In the genomic region with DNA sequence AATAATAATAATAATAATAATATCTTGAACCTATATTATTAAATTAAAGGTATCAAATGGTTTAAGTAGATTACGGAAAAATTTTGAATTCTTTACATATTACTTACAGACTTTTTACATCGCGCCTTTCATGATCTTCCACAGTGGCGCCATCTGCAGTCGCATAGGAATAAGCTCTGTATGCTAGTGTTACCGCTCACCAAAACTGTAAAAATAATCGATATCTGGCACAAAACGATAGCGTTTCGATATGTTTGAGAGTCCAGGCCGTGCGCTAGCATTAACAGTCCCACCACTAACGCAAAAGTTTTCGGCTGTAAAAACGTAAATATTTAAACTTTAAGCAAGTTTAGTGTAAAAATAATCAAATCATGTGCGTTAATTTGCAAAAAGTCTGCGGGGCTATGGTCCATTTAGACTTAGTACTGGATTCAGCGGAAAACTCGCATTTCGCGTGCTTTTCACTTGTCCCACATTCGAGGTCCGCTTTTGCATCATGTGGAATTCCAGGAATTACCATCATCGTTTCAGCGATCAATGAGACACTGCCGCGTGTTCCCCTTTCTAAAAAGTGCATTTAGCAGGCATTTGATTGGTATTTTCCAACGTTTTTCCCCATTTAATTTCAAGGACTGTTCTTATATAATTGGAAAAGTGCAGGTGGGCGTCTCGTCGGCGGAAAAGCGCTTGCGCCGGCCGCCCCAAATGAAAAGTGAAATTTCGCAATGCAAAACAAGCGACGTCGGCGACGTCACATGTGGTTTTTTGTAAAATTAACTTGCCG, we compare ENCODE assay signal across 5 fruit fly cellular contexts.
TF ChIP-seq lines count a peak whose summit lies in the region.

No protein-coding gene starts in this region.

- TF ChIP-seq CTCF in S2 (optimal IDR thresholded peaks at IDR 0.05; lab: Kevin White, UChicago) = peak; percentile 93 to 94
- TF ChIP-seq CTCF in whole organism, embryonic (GFP tag; optimal IDR thresholded peaks at IDR 0.05; lab: Kevin White, UChicago) = peak; percentile 98

TF ChIP-seq in whole organism, adult, 20 proteins besides CTCF, POLR2A, EP300 and RAD21:
- no peak for TF ChIP-seq tj (GFP tag; optimal IDR thresholded peaks at IDR 0.05; lab: Kevin White, UChicago)
- TF ChIP-seq CG14711 (tag; optimal IDR thresholded peaks at IDR 0.05; lab: Kevin White, UChicago) = peak; percentile 25
- no peak for TF ChIP-seq cic (GFP tag; optimal IDR thresholded peaks at IDR 0.05; lab: Kevin White, UChicago)
- no peak for TF ChIP-seq CG33017 (tag; optimal IDR thresholded peaks at IDR 0.05; lab: Kevin White, UChicago)
- TF ChIP-seq CG1620 (GFP tag; optimal IDR thresholded peaks at IDR 0.05; lab: Kevin White, UChicago) = peak; percentile 58
- TF ChIP-seq bab1 (GFP tag; optimal IDR thresholded peaks at IDR 0.05; lab: Kevin White, UChicago) = peak; percentile 56
- peak; percentile 8 for TF ChIP-seq Crg-1 (GFP tag; optimal IDR thresholded peaks at IDR 0.05; lab: Kevin White, UChicago)
- TF ChIP-seq CG7045 (GFP tag; optimal IDR thresholded peaks at IDR 0.05; lab: Kevin White, UChicago) = no peak
- TF ChIP-seq Hr96 (GFP tag; optimal IDR thresholded peaks at IDR 0.05; lab: Kevin White, UChicago) = peak; percentile 20
- TF ChIP-seq Clk (GFP tag; optimal IDR thresholded peaks at IDR 0.05; lab: Kevin White, UChicago) = no peak
- TF ChIP-seq toe (GFP tag; optimal IDR thresholded peaks at IDR 0.05; lab: Kevin White, UChicago) = no peak
- peak; percentile 26 for TF ChIP-seq CG7101 (tag; optimal IDR thresholded peaks at IDR 0.05; lab: Kevin White, UChicago)
- no peak for TF ChIP-seq cnc (optimal IDR thresholded peaks at IDR 0.05; lab: Kevin White, UChicago)
- peak; percentile 27 for TF ChIP-seq Mnt (GFP tag; optimal IDR thresholded peaks at IDR 0.05; lab: Kevin White, UChicago)
- TF ChIP-seq ovo (GFP tag; optimal IDR thresholded peaks at IDR 0.05; lab: Kevin White, UChicago) = no peak
- no peak for TF ChIP-seq CG11617 (GFP tag; optimal IDR thresholded peaks at IDR 0.05; lab: Kevin White, UChicago)
- peak; percentile 38 for TF ChIP-seq pad (GFP tag; optimal IDR thresholded peaks at IDR 0.05; lab: Kevin White, UChicago)
- TF ChIP-seq CG12768 (GFP tag; optimal IDR thresholded peaks at IDR 0.05; lab: Kevin White, UChicago) = peak; percentile 19
- TF ChIP-seq CG5204 (GFP tag; optimal IDR thresholded peaks at IDR 0.05; lab: Kevin White, UChicago) = no peak
- TF ChIP-seq kay (GFP tag; lab: Kevin White, UChicago; ENCODE audit: borderline replicate concordance) = no peak
TF ChIP-seq in whole organism, adult: peak in this region for 9.

TF ChIP-seq in whole organism, embryonic, 481 proteins besides CTCF, POLR2A, EP300 and RAD21 (continues in another document):
- TF ChIP-seq CG1832 (GFP tag; optimal IDR thresholded peaks at IDR 0.05; lab: Kevin White, UChicago) (no peak), CG2116 (GFP tag; optimal IDR thresholded peaks at IDR 0.05; lab: Kevin White, UChicago) (peak; percentile 56), CG7556 (GFP tag; optimal IDR thresholded peaks at IDR 0.05; lab: Kevin White, UChicago) (no peak), emc (GFP tag; optimal IDR thresholded peaks at IDR 0.05; lab: Kevin White, UChicago) (no peak), gem (tag; optimal IDR thresholded peaks at IDR 0.05; lab: Kevin White, UChicago) (peak; percentile 3), Deaf1 (tag; optimal IDR thresholded peaks at IDR 0.05; lab: Kevin White, UChicago) (peak; percentile 18), dmrt99B (tag; optimal IDR thresholded peaks at IDR 0.05; lab: Kevin White, UChicago) (no peak), ems (GFP tag; optimal IDR thresholded peaks at IDR 0.05; lab: Kevin White, UChicago) (no peak), HLH4C (GFP tag; IDR thresholded peaks at IDR 0.05; lab: Robert Waterston, UW; ENCODE audit: partially characterized antibody) (peak; percentile 79), CG7372 (GFP tag; IDR thresholded peaks at IDR 0.05; lab: Robert Waterston, UW) (no peak), MESR4 (GFP tag; optimal IDR thresholded peaks at IDR 0.05; lab: Kevin White, UChicago) (peak; percentile 15), odd (GFP tag; optimal IDR thresholded peaks at IDR 0.05; lab: Kevin White, UChicago) (no peak), Awh (GFP tag; IDR thresholded peaks at IDR 0.05; lab: Robert Waterston, UW) (no peak), CG18476 (GFP tag; optimal IDR thresholded peaks at IDR 0.05; lab: Kevin White, UChicago) (no peak), sens (GFP tag; lab: Kevin White, UChicago) (peak; percentile 88), CG12236 (GFP tag; optimal IDR thresholded peaks at IDR 0.05; lab: Kevin White, UChicago) (no peak), en (GFP tag; optimal IDR thresholded peaks at IDR 0.05; lab: Kevin White, UChicago) (no peak), ase (GFP tag; IDR thresholded peaks at IDR 0.05; lab: Robert Waterston, UW) (no peak), tup (GFP tag; optimal IDR thresholded peaks at IDR 0.05; lab: Kevin White, UChicago) (no peak), CG9876 (GFP tag; optimal IDR thresholded peaks at IDR 0.05; lab: Kevin White, UChicago) (peak; percentile 17), gcm (GFP tag; optimal IDR thresholded peaks at IDR 0.05; lab: Kevin White, UChicago) (no peak), cas (GFP tag; IDR thresholded peaks at IDR 0.05; lab: Robert Waterston, UW) (no peak)

TF ChIP-seq in whole organism, prepupa, 60 proteins besides CTCF, POLR2A, EP300 and RAD21:
- TF ChIP-seq Blimp-1 (GFP tag; optimal IDR thresholded peaks at IDR 0.05; lab: Kevin White, UChicago) (peak; percentile 24), cyc (GFP tag; optimal IDR thresholded peaks at IDR 0.05; lab: Kevin White, UChicago) (peak; percentile 41), fkh (GFP tag; optimal IDR thresholded peaks at IDR 0.05; lab: Kevin White, UChicago) (peak; percentile 1), Lpt (GFP tag; optimal IDR thresholded peaks at IDR 0.05; lab: Kevin White, UChicago) (no peak), esn (GFP tag; optimal IDR thresholded peaks at IDR 0.05; lab: Kevin White, UChicago) (peak; percentile 28), CG3032 (tag; optimal IDR thresholded peaks at IDR 0.05; lab: Kevin White, UChicago) (peak; percentile 10), Eip78C (GFP tag; lab: Kevin White, UChicago) (peak; percentile 72), CG8119 (GFP tag; IDR thresholded peaks at IDR 0.05; lab: Robert Waterston, UW) (0 out of 3 replicates have a peak, but pooled peaks have one; percentile 18), CG10669 (GFP tag; optimal IDR thresholded peaks at IDR 0.05; lab: Kevin White, UChicago) (no peak), Hr39 (GFP tag; optimal IDR thresholded peaks at IDR 0.05; lab: Kevin White, UChicago) (peak; percentile 28), CG6792 (GFP tag; optimal IDR thresholded peaks at IDR 0.05; lab: Kevin White, UChicago) (no peak), Sox14 (GFP tag; optimal IDR thresholded peaks at IDR 0.05; lab: Kevin White, UChicago) (peak; percentile 16), CG31627 (GFP tag; optimal IDR thresholded peaks at IDR 0.05; lab: Kevin White, UChicago) (peak; percentile 28), CG3919 (GFP tag; optimal IDR thresholded peaks at IDR 0.05; lab: Kevin White, UChicago) (peak; percentile 12), acj6 (GFP tag; optimal IDR thresholded peaks at IDR 0.05; lab: Kevin White, UChicago) (no peak), vri (GFP tag; optimal IDR thresholded peaks at IDR 0.05; lab: Kevin White, UChicago) (peak; percentile 60)

TF ChIP-seq in whole organism, wandering third instar larva, 38 proteins besides CTCF, POLR2A, EP300 and RAD21:
- TF ChIP-seq Vsx2 (GFP tag; optimal IDR thresholded peaks at IDR 0.05; lab: Kevin White, UChicago; ENCODE audit: partially characterized antibody) (no peak), h (GFP tag; optimal IDR thresholded peaks at IDR 0.05; lab: Kevin White, UChicago) (peak; percentile 48), lola (GFP tag; optimal IDR thresholded peaks at IDR 0.05; lab: Kevin White, UChicago) (no peak), Rel (GFP tag; optimal IDR thresholded peaks at IDR 0.05; lab: Kevin White, UChicago) (no peak), Rel (tag; optimal IDR thresholded peaks at IDR 0.05; lab: Kevin White, UChicago) (peak; percentile 68), dmrt93B (GFP tag; optimal IDR thresholded peaks at IDR 0.05; lab: Kevin White, UChicago) (no peak), Mio (GFP tag; optimal IDR thresholded peaks at IDR 0.05; lab: Kevin White, UChicago) (no peak), Dfd (GFP tag; optimal IDR thresholded peaks at IDR 0.05; lab: Kevin White, UChicago) (no peak), tai (GFP tag; optimal IDR thresholded peaks at IDR 0.05; lab: Kevin White, UChicago) (no peak), dl (GFP tag; optimal IDR thresholded peaks at IDR 0.05; lab: Kevin White, UChicago; ENCODE audit: insufficient read depth in 1 of 2, partially characterized antibody in 2 of 2) (peak in 1 of 2 experiments; percentile 35), Dif (GFP tag; optimal IDR thresholded peaks at IDR 0.05; lab: Kevin White, UChicago; ENCODE audit: partially characterized antibody) (no peak), ey (GFP tag; optimal IDR thresholded peaks at IDR 0.05; lab: Kevin White, UChicago) (no peak), Hnf4 (GFP tag; optimal IDR thresholded peaks at IDR 0.05; lab: Kevin White, UChicago) (peak; percentile 34), CrebA (GFP tag; optimal IDR thresholded peaks at IDR 0.05; lab: Kevin White, UChicago; ENCODE audit: borderline replicate concordance) (no peak), sage (GFP tag; optimal IDR thresholded peaks at IDR 0.05; lab: Kevin White, UChicago) (peak; percentile 17), Myc (optimal IDR thresholded peaks at IDR 0.05; lab: Kevin White, UChicago) (peak; percentile 47), N (GFP tag; optimal IDR thresholded peaks at IDR 0.05; lab: Kevin White, UChicago) (no peak), woc (GFP tag; optimal IDR thresholded peaks at IDR 0.05; lab: Kevin White, UChicago) (no peak), GATAd (GFP tag; optimal IDR thresholded peaks at IDR 0.05; lab: Kevin White, UChicago) (no peak), pan (optimal IDR thresholded peaks at IDR 0.05; lab: Kevin White, UChicago) (no peak), Sp1 (GFP tag; optimal IDR thresholded peaks at IDR 0.05; lab: Kevin White, UChicago) (no peak), foxo (GFP tag; optimal IDR thresholded peaks at IDR 0.05; lab: Kevin White, UChicago) (peak in 1 of 2 experiments; percentile 28), CG9705 (GFP tag; optimal IDR thresholded peaks at IDR 0.05; lab: Kevin White, UChicago) (no peak), brk (GFP tag; optimal IDR thresholded peaks at IDR 0.05; lab: Kevin White, UChicago) (peak; percentile 68), psq (GFP tag; optimal IDR thresholded peaks at IDR 0.05; lab: Kevin White, UChicago) (no peak), jim (GFP tag; optimal IDR thresholded peaks at IDR 0.05; lab: Kevin White, UChicago) (no peak), Hr83 (GFP tag; optimal IDR thresholded peaks at IDR 0.05; lab: Kevin White, UChicago; ENCODE audit: poor library complexity, severe bottlenecking) (peak; percentile 50), rgr (GFP tag; optimal IDR thresholded peaks at IDR 0.05; lab: Kevin White, UChicago) (peak; percentile 35), dsf (GFP tag; optimal IDR thresholded peaks at IDR 0.05; lab: Kevin White, UChicago; ENCODE audit: borderline replicate concordance) (no peak)
